Worm (Caenorhabditis elegans) whole organism, midembryonic: ENCODE data around the gene K09C4.9.

Experiments used
- T22C8.4 ChIP-seq: fragments of 200-800 bp; sonication (Bioruptor generic); IDR thresholded peaks from 2 replicates; pipeline ENCODE4 v1.3.6; 2022; ENCODE audit warnings: missing genetic modification characterization, missing compliant biosample characterization
- cog-1 ChIP-seq: sonication (generic microtip); optimal IDR thresholded peaks from 2 replicates; lab custom pipeline; 2016; ENCODE audit warnings: missing genetic modification characterization, missing compliant biosample characterization
- flt-1 ChIP-seq: fragments of 200-800 bp; sonication (Bioruptor generic); IDR thresholded peaks from 2 replicates; pipeline ENCODE4 v1.3.6; 2022; ENCODE audit warnings: missing genetic modification characterization, missing compliant biosample characterization
- klf-2 ChIP-seq: fragments of 200-800 bp; sonication (Bioruptor generic); conservative IDR thresholded peaks from 2 replicates; pipeline ENCODE4 v1.3.6; 2022; ENCODE audit warnings: missing genetic modification reagents, missing genetic modification characterization, missing compliant biosample characterization
- med-1 ChIP-seq: sonication (generic microtip); optimal IDR thresholded peaks from 2 replicates; lab custom pipeline; 2017; ENCODE audit warnings: missing genetic modification characterization, mild to moderate bottlenecking, missing compliant biosample characterization, antibody characterized with exemption, missing genetic modification reagents; ENCODE audit not compliant: insufficient read depth
- ref-1 ChIP-seq: fragments of 200-800 bp; sonication (Bioruptor generic); conservative IDR thresholded peaks from 2 replicates; pipeline ENCODE4 v1.3.6; 2022; ENCODE audit warnings: missing genetic modification reagents, missing genetic modification characterization, missing compliant biosample characterization
- tab-1 ChIP-seq: fragments of 200-800 bp; sonication (Bioruptor generic); IDR thresholded peaks from 2 replicates; pipeline ENCODE4 v1.3.6; 2022; ENCODE audit warnings: missing genetic modification characterization, missing compliant biosample characterization
- ztf-23 ChIP-seq: fragments of 200-800 bp; sonication (Bioruptor generic); IDR thresholded peaks from 2 replicates; pipeline ENCODE4 v1.3.6; 2022; ENCODE audit warnings: missing genetic modification reagents, missing genetic modification characterization, missing compliant biosample characterization

DNA sequence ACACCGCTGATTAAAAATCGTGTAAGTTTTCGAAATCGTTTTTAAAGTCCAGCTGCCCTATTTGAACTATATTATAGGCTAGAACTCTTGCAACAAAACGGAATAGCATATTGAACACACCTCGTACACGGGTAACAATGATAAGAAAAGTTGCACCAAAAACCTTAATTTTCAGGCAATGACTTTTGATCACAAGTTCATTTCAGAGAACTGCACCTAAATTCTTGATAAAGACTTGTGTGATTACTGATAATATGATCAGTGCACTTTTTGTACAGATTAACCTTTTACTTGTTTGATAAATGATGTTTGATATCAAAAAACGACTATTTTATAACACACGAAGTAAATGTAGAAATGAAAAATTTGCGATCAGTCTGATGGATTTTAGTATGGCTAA, 26.2 kb upstream of the K09C4.9 start:
- TF ChIP-seq ref-1 (GFP tag; lab: Robert Waterston, UW): no peak
- TF ChIP-seq ztf-23 (GFP tag; lab: Robert Waterston, UW): no peak
- no peak for TF ChIP-seq klf-2
- TF ChIP-seq flt-1 (GFP tag; lab: Robert Waterston, UW): no peak
- TF ChIP-seq med-1 (GFP tag; lab: Kevin White, UChicago): no peak
- no peak for TF ChIP-seq tab-1 (GFP tag; lab: Robert Waterston, UW)
- no peak for TF ChIP-seq cog-1
- TF ChIP-seq T22C8.4 (GFP tag; lab: Robert Waterston, UW): no peak
